Worm (Caenorhabditis elegans): ENCODE measurements around the gene pqn-71.
A peak's percentile ranks its signal among the peaks of the same experiment; 100 is the strongest.

The pqn-71 gene

DNA sequence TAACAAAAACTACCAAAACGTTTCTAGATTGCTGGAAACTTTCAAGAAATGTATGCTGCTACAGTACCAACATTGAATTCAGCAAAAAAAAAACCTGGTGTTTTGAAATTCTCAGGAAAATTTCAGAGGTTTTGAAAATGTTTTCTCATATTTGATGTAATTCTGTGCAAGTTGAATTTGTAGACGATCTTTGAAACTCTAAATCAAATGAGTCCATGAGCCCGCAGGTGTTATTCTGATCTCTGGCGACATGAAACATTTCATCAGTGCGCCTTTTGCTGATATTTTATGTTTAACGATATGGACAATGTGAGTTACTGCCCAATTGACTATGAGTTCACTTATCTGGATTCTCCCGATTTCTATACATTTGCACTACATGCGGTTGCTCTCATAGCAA lies 28.2 kb downstream of the pqn-71 start, which contains the start of gene srh-218:
Gene srh-218, plus strand, starts transcription at position 301 of the 400 bp plus-strand sequence.
- no peak for TF ChIP-seq egl-43 (GFP tag; IDR thresholded peaks at IDR 0.05)
- TF ChIP-seq hlh-11 (tag; optimal IDR thresholded peaks at IDR 0.05), result no peak
- no peak for TF ChIP-seq skn-1 (tag; optimal IDR thresholded peaks at IDR 0.05)

DNA sequence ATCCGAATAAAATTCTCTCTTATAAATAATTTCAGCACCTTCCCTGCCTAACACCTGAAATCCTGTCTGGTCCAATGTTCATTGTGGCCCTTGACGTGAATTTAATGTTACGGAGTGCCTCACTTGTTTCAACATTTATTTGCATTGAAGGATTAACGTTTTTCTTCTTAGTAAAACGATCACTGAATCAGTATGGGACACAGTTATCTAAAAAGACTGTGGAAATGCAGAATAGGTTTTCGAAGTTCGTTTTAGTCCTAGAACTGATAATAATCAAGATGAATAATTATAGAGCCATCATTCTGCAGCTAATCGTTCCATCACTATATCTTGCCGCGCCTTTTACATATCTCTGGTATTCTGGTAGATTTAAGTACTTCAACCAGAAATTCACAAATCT lies 29.7 kb downstream of the pqn-71 start, which contains the start of gene srh-219:
Gene srh-219, plus strand, starts transcription at position 301 of the 400 bp plus-strand sequence.
- TF ChIP-seq lin-38 (GFP tag; IDR thresholded peaks at IDR 0.05), result no peak
- no peak for TF ChIP-seq daf-16 (GFP tag; optimal IDR thresholded peaks at IDR 0.05)
- no peak for TF ChIP-seq daf-16 (tag; optimal IDR thresholded peaks at IDR 0.05)
- TF ChIP-seq T26A8.4 (GFP tag; IDR thresholded peaks at IDR 0.05), result no peak
- TF ChIP-seq mxl-2 (GFP tag; conservative IDR thresholded peaks at IDR 0.05), result no peak
- no peak for TF ChIP-seq D1046.2 (GFP tag; IDR thresholded peaks at IDR 0.05)
- no peak for TF ChIP-seq ceh-82 (tag; optimal IDR thresholded peaks at IDR 0.05)
- TF ChIP-seq dve-1 (tag; optimal IDR thresholded peaks at IDR 0.05; ENCODE audit: insufficient read depth), result no peak
- TF ChIP-seq pha-4 (GFP tag; IDR thresholded peaks at IDR 0.05), result no peak
- TF ChIP-seq pha-4 (tag; optimal IDR thresholded peaks at IDR 0.05), result no peak
- TF ChIP-seq T20F7.1 (GFP tag; optimal IDR thresholded peaks at IDR 0.05), result no peak

- TF ChIP-seq php-3 (GFP tag; IDR thresholded peaks at IDR 0.05) (peak; percentile 75; the same call in 1 of the 2 replicates), nhr-11 (tag; optimal IDR thresholded peaks at IDR 0.05) (no peak), mxl-3 (GFP tag; optimal IDR thresholded peaks at IDR 0.05) (peak; percentile 49), dmd-8 (GFP tag; IDR thresholded peaks at IDR 0.05) (peak; percentile 59; the same call in 1 of the 2 replicates), ctbp-1 (GFP tag; IDR thresholded peaks at IDR 0.05) (no peak), nhr-6 (tag; optimal IDR thresholded peaks at IDR 0.05) (peak; percentile 89), gei-8 (GFP tag; optimal IDR thresholded peaks at IDR 0.05) (no peak), fos-1 (tag; optimal IDR thresholded peaks at IDR 0.05) (peak; percentile 56), nhr-41 (GFP tag; IDR thresholded peaks at IDR 0.05) (peak; percentile 95), pha-4 (GFP tag; IDR thresholded peaks at IDR 0.05) (no peak), pha-4 (tag; optimal IDR thresholded peaks at IDR 0.05) (peak; percentile 96), nhr-48 (tag; optimal IDR thresholded peaks at IDR 0.05) (peak; percentile 71), F26F4.8 (GFP tag; conservative IDR thresholded peaks at IDR 0.05) (no peak), dpl-1 (GFP tag; optimal IDR thresholded peaks at IDR 0.05) (peak; percentile 37), pqm-1 (tag; optimal IDR thresholded peaks at IDR 0.05) (peak; percentile 59), ceh-62 (tag; optimal IDR thresholded peaks at IDR 0.05) (no peak), dve-1 (tag; optimal IDR thresholded peaks at IDR 0.05; ENCODE audit: insufficient read depth) (peak; percentile 90), ceh-28 (tag; optimal IDR thresholded peaks at IDR 0.05) (peak; percentile 17), T26A8.4 (GFP tag; IDR thresholded peaks at IDR 0.05) (peak; percentile 57), rbr-2 (tag; optimal IDR thresholded peaks at IDR 0.05) (peak; percentile 7), ZK337.2 (GFP tag; IDR thresholded peaks at IDR 0.05) (no peak), hlh-11 (tag; optimal IDR thresholded peaks at IDR 0.05) (peak; percentile 93), D1046.2 (GFP tag; IDR thresholded peaks at IDR 0.05) (0 out of 2 replicates have a peak, but pooled peaks have one; percentile 36), mes-2 (tag; optimal IDR thresholded peaks at IDR 0.05; ENCODE audit: poor library complexity, severe bottlenecking) (peak; percentile 42), jun-1 (tag; optimal IDR thresholded peaks at IDR 0.05) (peak; percentile 56), daf-16 (GFP tag; optimal IDR thresholded peaks at IDR 0.05) (peak in 1 of 2 experiments; percentile 75), daf-16 (tag; optimal IDR thresholded peaks at IDR 0.05) (peak; percentile 98), nhr-28 (tag; optimal IDR thresholded peaks at IDR 0.05) (peak; percentile 82), ces-1 (GFP tag; optimal IDR thresholded peaks at IDR 0.05) (no peak)
Measured at ce11 chrV:15497731-15498130, 32.3 kb downstream of the pqn-71 start.

DNA sequence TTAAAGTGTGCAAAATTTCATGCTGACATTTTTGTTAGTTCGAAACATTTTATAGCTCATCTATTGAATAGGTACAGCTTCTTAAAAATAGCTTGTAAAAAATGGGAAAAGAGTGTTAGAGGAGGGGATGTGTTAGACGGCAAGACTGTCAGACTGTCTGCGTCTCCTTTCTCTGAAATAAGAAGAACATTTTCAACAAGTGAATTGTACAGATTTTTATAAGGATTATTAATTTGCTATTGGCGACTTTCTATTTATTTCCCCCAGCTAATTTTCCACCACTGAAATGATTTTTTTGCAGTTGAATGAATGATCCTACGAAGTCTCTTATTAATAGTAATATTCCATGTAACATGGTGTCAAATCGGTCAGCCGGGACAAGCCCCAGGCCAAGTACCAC lies 33.0 kb downstream of the pqn-71 start, which contains the start of gene C06B8.7:
Gene C06B8.7, plus strand, starts transcription at position 301 of the 400 bp plus-strand sequence.
- TF ChIP-seq skn-1 (tag; optimal IDR thresholded peaks at IDR 0.05) (no peak), ztf-7 (tag; optimal IDR thresholded peaks at IDR 0.05) (no peak), saeg-2 (GFP tag; IDR thresholded peaks at IDR 0.05) (no peak)
